Fruit fly (Drosophila melanogaster) whole organism, prepupa: ENCODE results near the gene beat-Ic.
A peak's percentile ranks its signal among the peaks of the same experiment; 100 is the strongest.

ENCODE experiments used
- Blimp-1 ChIP-seq: fragments of 200-800 bp; sonication (Bioruptor generic); optimal IDR thresholded peaks from 3 replicates; lab custom pipeline; 2017; ENCODE audit warnings: missing biosample characterization, missing genetic modification characterization, mild to moderate bottlenecking, moderate library complexity, missing genetic modification reagents
- CG11294 ChIP-seq: fragments of 200-800 bp; sonication (Bioruptor generic); IDR thresholded peaks from 2 replicates; pipeline ENCODE4 v1.3.6; 2022; ENCODE audit warnings: missing biosample characterization, missing genetic modification characterization
- CG11902 ChIP-seq: fragments of 200-800 bp; sonication (Bioruptor generic); optimal IDR thresholded peaks from 3 replicates; lab custom pipeline; 2016; ENCODE audit warnings: missing biosample characterization, missing genetic modification characterization
- CG1621 ChIP-seq: fragments of 200-800 bp; sonication (Bioruptor generic); optimal IDR thresholded peaks from 3 replicates; lab custom pipeline; 2018; ENCODE audit warnings: missing biosample characterization, mild to moderate bottlenecking, missing genetic modification characterization
- CG16779 ChIP-seq: fragments of 200-800 bp; sonication (Bioruptor generic); optimal IDR thresholded peaks from 3 replicates; lab custom pipeline; 2017; ENCODE audit warnings: missing biosample characterization, mild to moderate bottlenecking, missing genetic modification characterization
- CG3032 ChIP-seq: fragments of 200-800 bp; optimal IDR thresholded peaks from 2 replicates; lab custom pipeline; 2019; ENCODE audit warnings: missing biosample characterization, mild to moderate bottlenecking, missing genetic modification characterization, moderate library complexity
- CG31627 ChIP-seq: fragments of 200-800 bp; sonication (Bioruptor generic); optimal IDR thresholded peaks from 3 replicates; lab custom pipeline; 2016; ENCODE audit warnings: missing biosample characterization, missing genetic modification characterization
- CG32006 ChIP-seq: fragments of 200-800 bp; sonication (Bioruptor generic); optimal IDR thresholded peaks from 3 replicates; lab custom pipeline; 2017; ENCODE audit warnings: missing biosample characterization, mild to moderate bottlenecking, missing genetic modification characterization
- CG6163 ChIP-seq: fragments of 200-800 bp; sonication (Bioruptor generic); IDR thresholded peaks from 3 replicates; pipeline ENCODE4 v1.3.6; 2022; ENCODE audit warnings: missing biosample characterization, missing genetic modification characterization
- CG6276 ChIP-seq: fragments of 200-800 bp; sonication (Bioruptor generic); optimal IDR thresholded peaks from 2 replicates; lab custom pipeline; 2017; ENCODE audit warnings: missing biosample characterization, mild to moderate bottlenecking, missing genetic modification characterization
- CG8119 ChIP-seq: fragments of 200-800 bp; sonication (Bioruptor generic); IDR thresholded peaks from 3 replicates; pipeline ENCODE4 v1.3.6; 2022; ENCODE audit warnings: missing biosample characterization, missing genetic modification characterization
- CG8319 ChIP-seq: fragments of 200-800 bp; sonication (Bioruptor generic); optimal IDR thresholded peaks from 3 replicates; lab custom pipeline; 2016; ENCODE audit warnings: missing biosample characterization, missing genetic modification characterization
- Eip75B ChIP-seq: fragments of 200-800 bp; sonication (Bioruptor generic); optimal IDR thresholded peaks from 3 replicates; lab custom pipeline; 2016; ENCODE audit warnings: missing biosample characterization, missing genetic modification characterization
- Eip78C ChIP-seq: fragments of 200-800 bp; sonication (Bioruptor generic); peaks from one replicate; lab custom pipeline; 2016; ENCODE audit warnings: missing biosample characterization, missing genetic modification characterization
- Eip93F ChIP-seq: fragments of 200-800 bp; sonication (Bioruptor generic); optimal IDR thresholded peaks from 2 replicates; lab custom pipeline; 2016; ENCODE audit warnings: missing biosample characterization, mild to moderate bottlenecking, missing genetic modification characterization
- Gug ChIP-seq: fragments of 200-800 bp; sonication (Bioruptor generic); IDR thresholded peaks from 2 replicates; pipeline ENCODE4 v1.3.6; 2022; ENCODE audit warnings: missing biosample characterization, missing genetic modification characterization
- Hr38 ChIP-seq: sonication (Bioruptor generic); optimal IDR thresholded peaks from 2 replicates; lab custom pipeline; 2016; ENCODE audit warnings: missing biosample characterization, missing genetic modification characterization
- Hr39 ChIP-seq: fragments of 200-800 bp; sonication (Bioruptor generic); optimal IDR thresholded peaks from 2 replicates; lab custom pipeline; 2016; ENCODE audit warnings: missing biosample characterization, missing genetic modification characterization
- Sox102F ChIP-seq: fragments of 200-800 bp; sonication (Bioruptor generic); optimal IDR thresholded peaks from 2 replicates; lab custom pipeline; 2016; ENCODE audit warnings: missing biosample characterization, mild to moderate bottlenecking, missing genetic modification characterization
- achi ChIP-seq: fragments of 200-800 bp; sonication (Bioruptor generic); optimal IDR thresholded peaks from 3 replicates; lab custom pipeline; 2016; ENCODE audit warnings: missing biosample characterization, missing genetic modification characterization
- fd85E ChIP-seq: fragments of 200-800 bp; sonication (Bioruptor generic); optimal IDR thresholded peaks from 3 replicates; lab custom pipeline; 2016; ENCODE audit warnings: missing biosample characterization, missing genetic modification characterization
- net ChIP-seq: fragments of 200-800 bp; sonication (Bioruptor generic); optimal IDR thresholded peaks from 3 replicates; lab custom pipeline; 2016; ENCODE audit warnings: missing biosample characterization, missing genetic modification characterization
- pdm3 ChIP-seq: fragments of 200-800 bp; sonication (Bioruptor generic); optimal IDR thresholded peaks from 3 replicates; lab custom pipeline; 2016; ENCODE audit warnings: missing biosample characterization, missing genetic modification characterization
- salr ChIP-seq, 2 experiments: fragments of 200-800 bp; sonication (Bioruptor generic); optimal IDR thresholded peaks; 3 replicates each; lab custom pipeline; 2016 to 2018; ENCODE audit warnings: missing biosample characterization in 2 of 2, missing genetic modification characterization in 2 of 2, mild to moderate bottlenecking in 1 of 2
- ss ChIP-seq, 2 experiments: fragments of 200-800 bp; sonication (Bioruptor generic); optimal IDR thresholded peaks; 2 replicates in 1 of 2; 3 replicates in 1 of 2; lab custom pipeline; 2017 to 2018; ENCODE audit warnings: mild to moderate bottlenecking in 2 of 2, missing biosample characterization in 2 of 2, missing genetic modification characterization in 2 of 2, moderate library complexity in 1 of 2
- svp ChIP-seq: fragments of 200-800 bp; sonication (Bioruptor generic); peaks from one replicate; lab custom pipeline; 2016; ENCODE audit warnings: missing biosample characterization, missing genetic modification characterization

beat-Ic gene

DNA sequence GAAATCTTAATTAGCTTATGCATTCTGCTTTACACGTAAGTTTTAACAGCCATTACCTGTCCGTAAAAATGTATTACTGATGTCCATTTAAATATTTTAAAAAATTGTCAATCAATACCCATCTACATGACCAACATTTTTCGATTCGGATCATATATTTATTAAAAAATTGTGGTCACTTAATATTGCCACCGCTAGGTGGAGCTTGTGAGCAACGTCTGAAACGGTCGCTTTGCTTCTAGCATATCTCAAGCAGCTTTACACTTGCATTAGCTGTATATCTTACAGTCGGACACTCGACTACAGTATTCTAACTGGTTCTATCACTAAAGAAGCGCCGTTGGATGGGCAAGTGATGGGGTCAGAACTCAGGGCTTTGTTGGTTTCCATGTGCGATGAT is 26.6 kb downstream of the beat-Ic start:
- TF ChIP-seq salr (GFP tag; optimal IDR thresholded peaks at IDR 0.05; lab: Kevin White, UChicago) (no peak), fd85E (GFP tag; lab: Kevin White, UChicago) (no peak), Eip75B (GFP tag; lab: Kevin White, UChicago) (no peak), CG8119 (GFP tag; lab: Robert Waterston, UW) (no peak), svp (no peak)

DNA sequence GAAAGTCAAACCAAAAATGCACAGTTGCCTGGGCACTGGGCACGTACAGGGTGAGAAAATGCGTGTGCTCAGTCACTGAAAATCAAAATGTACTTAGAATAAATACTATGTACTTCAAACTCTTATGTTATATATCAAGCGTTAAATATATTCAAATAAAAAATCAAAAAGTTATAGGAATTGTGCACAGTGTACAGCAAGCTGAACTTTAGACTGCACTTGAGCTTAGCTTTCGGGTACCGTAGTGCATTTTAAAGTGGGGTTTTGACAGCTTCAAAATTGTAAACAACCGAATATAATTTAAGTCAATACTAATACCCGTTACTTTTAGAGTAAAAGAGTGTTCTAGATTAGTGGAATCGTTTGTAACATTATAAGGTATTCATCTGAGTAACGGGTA is 40.2 kb downstream of the beat-Ic start:
- TF ChIP-seq CG16779 (no peak), Eip93F (GFP tag; lab: Kevin White, UChicago) (no peak), Hr39 (GFP tag; lab: Kevin White, UChicago) (peak; percentile 2), CG6276 (GFP tag; lab: Kevin White, UChicago) (no peak), CG31627 (GFP tag; lab: Kevin White, UChicago) (no peak), net (no peak), Hr38 (GFP tag; lab: Kevin White, UChicago) (no peak), ss (GFP tag; optimal IDR thresholded peaks at IDR 0.05; lab: Kevin White, UChicago) (no peak)
- TF ChIP-seq, all 60 proteins: peak for 1

DNA sequence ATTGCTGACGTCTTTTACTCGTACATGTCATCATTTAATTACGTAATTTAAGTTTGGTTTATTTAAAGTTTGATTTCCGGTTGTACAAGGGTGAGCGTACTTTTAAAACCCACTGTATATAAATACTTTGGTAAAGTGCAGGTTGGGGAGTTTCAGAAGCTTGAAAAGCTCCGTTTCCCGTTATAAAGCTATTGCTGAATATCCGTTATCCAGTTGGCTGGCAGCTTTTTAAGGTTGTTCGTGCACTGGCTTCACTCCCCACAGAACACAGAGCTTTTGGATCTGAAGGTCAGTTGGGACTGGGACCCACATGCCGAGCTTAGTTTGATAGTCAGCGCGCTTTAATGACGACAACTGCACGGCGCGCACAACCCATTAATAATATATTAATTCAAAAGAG is 41.6 kb downstream of the beat-Ic start, which contains the start of the genes BicC and CG45084:
TSS of gene BicC (plus strand) at position 321 of the 400 bp plus-strand sequence.
TSS of gene CG45084 (plus strand) at position 321 of the 400 bp plus-strand sequence.
- peak; percentile 8 for TF ChIP-seq svp
- TF ChIP-seq Eip78C, result no peak
- TF ChIP-seq Gug, result no peak

DNA sequence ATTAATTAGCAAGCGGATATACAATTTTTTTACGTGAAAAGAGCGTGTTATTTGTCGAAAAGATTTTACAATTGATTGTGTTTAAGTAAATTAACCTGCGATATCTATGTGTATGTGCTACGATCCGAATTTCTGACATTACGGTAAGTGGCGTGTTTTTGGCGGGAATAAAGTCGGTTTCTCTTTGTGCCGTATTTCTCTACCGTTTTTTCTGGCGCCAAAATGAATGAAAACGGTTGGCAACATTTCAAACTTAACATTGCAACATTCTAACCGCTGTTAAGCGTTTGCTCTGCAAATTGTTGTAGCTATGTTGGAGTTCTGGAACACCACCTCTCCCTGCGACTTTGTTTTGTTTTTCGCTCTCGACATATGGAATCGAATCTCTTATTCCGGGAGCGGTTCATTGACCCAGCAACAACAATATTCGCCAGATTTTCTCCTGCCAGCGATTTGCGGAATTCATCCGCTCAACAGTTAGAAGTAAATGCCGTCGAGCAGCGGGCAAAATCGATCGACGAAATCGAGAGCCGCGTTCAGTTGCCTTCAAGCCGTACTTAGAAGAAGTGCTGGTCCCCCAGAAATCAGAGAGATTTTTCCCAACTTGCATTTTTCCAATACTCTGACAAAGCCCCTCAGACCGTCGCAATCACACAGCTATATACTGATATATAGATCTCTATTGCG is 42.4 kb downstream of the beat-Ic start:
- TF ChIP-seq CG8319 (GFP tag; lab: Kevin White, UChicago), result no peak
- TF ChIP-seq CG11294 (GFP tag; lab: Robert Waterston, UW), result no peak
- no peak for TF ChIP-seq svp
- TF ChIP-seq pdm3, result no peak
- no peak for TF ChIP-seq CG1621 (tag; lab: Kevin White, UChicago)
- TF ChIP-seq Hr38 (GFP tag; lab: Kevin White, UChicago), result no peak
- TF ChIP-seq CG3032, result no peak
- TF ChIP-seq Eip93F (GFP tag; lab: Kevin White, UChicago), result no peak
- TF ChIP-seq Gug, result no peak
- no peak for TF ChIP-seq Blimp-1
- TF ChIP-seq achi (GFP tag; lab: Kevin White, UChicago), result no peak
- no peak for TF ChIP-seq Sox102F (GFP tag; lab: Kevin White, UChicago)
- TF ChIP-seq CG32006 (GFP tag; lab: Kevin White, UChicago), result no peak
- TF ChIP-seq CG11902 (GFP tag; lab: Kevin White, UChicago), result no peak

DNA sequence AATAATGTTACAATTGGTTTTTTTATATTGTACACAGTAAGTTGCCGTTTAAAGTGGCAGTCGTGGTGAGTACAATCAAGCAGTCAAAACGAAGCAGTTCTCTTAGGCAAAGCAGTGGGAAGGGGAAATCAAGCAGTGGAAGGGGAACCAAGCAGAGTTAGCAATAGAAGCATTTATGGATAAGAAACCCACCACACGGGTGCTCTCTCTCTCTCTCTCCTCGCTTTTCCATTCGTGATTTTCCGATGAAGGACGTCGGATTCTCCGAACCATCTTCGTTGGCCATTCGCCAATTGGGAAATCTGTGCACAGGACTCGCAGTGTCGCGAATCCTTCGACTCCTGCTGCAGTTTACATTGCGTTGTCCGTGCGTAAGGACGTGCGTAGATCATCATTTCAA is 49.6 kb downstream of the beat-Ic start, which contains the start of gene beat-Ia:
TSS of gene beat-Ia (plus strand) at position 319 of the 400 bp plus-strand sequence.
- no peak for TF ChIP-seq CG6163 (GFP tag; lab: Robert Waterston, UW)
- TF ChIP-seq svp, result peak; percentile 38
